Worm (Caenorhabditis elegans) whole organism, midembryonic: Measurements from ENCODE around the gene F17C11.26.

Experiments
- T22C8.4 ChIP-seq: fragments of 200-800 bp; sonication (Bioruptor generic); IDR thresholded peaks from 2 replicates; pipeline ENCODE4 v1.3.6; 2022; ENCODE audit warnings: missing genetic modification characterization, missing compliant biosample characterization
- cog-1 ChIP-seq: sonication (generic microtip); optimal IDR thresholded peaks from 2 replicates; lab custom pipeline; 2016; ENCODE audit warnings: missing genetic modification characterization, missing compliant biosample characterization
- flt-1 ChIP-seq: fragments of 200-800 bp; sonication (Bioruptor generic); IDR thresholded peaks from 2 replicates; pipeline ENCODE4 v1.3.6; 2022; ENCODE audit warnings: missing genetic modification characterization, missing compliant biosample characterization
- klf-2 ChIP-seq: fragments of 200-800 bp; sonication (Bioruptor generic); conservative IDR thresholded peaks from 2 replicates; pipeline ENCODE4 v1.3.6; 2022; ENCODE audit warnings: missing genetic modification reagents, missing genetic modification characterization, missing compliant biosample characterization
- med-1 ChIP-seq: sonication (generic microtip); optimal IDR thresholded peaks from 2 replicates; lab custom pipeline; 2017; ENCODE audit warnings: missing genetic modification characterization, mild to moderate bottlenecking, missing compliant biosample characterization, antibody characterized with exemption, missing genetic modification reagents; ENCODE audit not compliant: insufficient read depth
- ref-1 ChIP-seq: fragments of 200-800 bp; sonication (Bioruptor generic); conservative IDR thresholded peaks from 2 replicates; pipeline ENCODE4 v1.3.6; 2022; ENCODE audit warnings: missing genetic modification reagents, missing genetic modification characterization, missing compliant biosample characterization
- tab-1 ChIP-seq: fragments of 200-800 bp; sonication (Bioruptor generic); IDR thresholded peaks from 2 replicates; pipeline ENCODE4 v1.3.6; 2022; ENCODE audit warnings: missing genetic modification characterization, missing compliant biosample characterization
- ztf-23 ChIP-seq: fragments of 200-800 bp; sonication (Bioruptor generic); IDR thresholded peaks from 2 replicates; pipeline ENCODE4 v1.3.6; 2022; ENCODE audit warnings: missing genetic modification reagents, missing genetic modification characterization, missing compliant biosample characterization
- ztf-29 ChIP-seq: fragments of 200-800 bp; sonication (Bioruptor generic); IDR thresholded peaks from 2 replicates; pipeline ENCODE4 v1.3.6; 2022; ENCODE audit warnings: missing genetic modification reagents, missing genetic modification characterization, missing compliant biosample characterization

DNA sequence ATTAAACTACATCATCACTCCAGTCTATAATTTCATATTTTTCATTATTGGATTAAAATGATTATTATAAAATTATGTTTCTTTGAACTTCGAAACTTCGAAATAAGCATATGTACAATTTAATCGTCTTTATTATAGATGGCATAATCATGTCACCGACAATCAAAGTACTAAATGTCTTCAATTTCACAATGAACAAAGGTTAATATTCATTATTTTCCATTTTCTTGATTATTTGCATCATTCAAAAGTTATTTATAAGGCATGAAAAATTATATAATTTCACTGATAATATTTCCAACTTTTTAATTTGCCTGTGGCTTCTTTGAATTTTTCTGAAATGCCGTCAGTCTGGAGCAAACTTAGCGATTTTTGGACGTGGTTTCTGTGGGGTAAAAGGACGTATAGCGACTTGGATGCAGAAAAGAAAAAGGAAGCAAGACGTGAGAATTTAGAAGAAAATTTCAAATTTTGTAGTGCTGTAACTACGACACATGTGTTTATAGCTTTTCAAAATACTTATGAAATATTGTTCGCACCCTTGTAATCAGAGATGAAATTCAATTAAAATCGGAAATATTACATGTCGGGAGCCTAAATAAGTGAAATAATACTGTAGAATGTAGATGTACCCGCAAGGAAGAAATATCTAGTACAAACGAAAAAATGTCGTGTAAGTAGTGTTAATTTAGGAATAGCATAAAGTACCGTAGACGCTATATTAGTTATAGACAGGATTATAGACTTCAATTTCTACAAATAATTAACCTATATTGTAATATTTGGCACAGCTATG lies 14.6 kb downstream of the F17C11.26 start, which contains the start of gene F17C11.13:
- TF ChIP-seq med-1 (GFP tag; lab: Kevin White, UChicago): no peak
- TF ChIP-seq ztf-29 (GFP tag; lab: Robert Waterston, UW): no peak
- TF ChIP-seq klf-2 (GFP tag; lab: Robert Waterston, UW): no peak
- no peak for TF ChIP-seq ref-1 (GFP tag; lab: Robert Waterston, UW)
- TF ChIP-seq T22C8.4 (GFP tag; lab: Robert Waterston, UW): no peak
- TF ChIP-seq tab-1 (GFP tag; lab: Robert Waterston, UW): no peak
- TF ChIP-seq ztf-23 (GFP tag; lab: Robert Waterston, UW): no peak
- no peak for TF ChIP-seq cog-1
- TF ChIP-seq flt-1 (GFP tag; lab: Robert Waterston, UW): no peak
